Worm (Caenorhabditis elegans): Measurements from ENCODE around the gene F10A3.11.

The F10A3.11 gene

DNA sequence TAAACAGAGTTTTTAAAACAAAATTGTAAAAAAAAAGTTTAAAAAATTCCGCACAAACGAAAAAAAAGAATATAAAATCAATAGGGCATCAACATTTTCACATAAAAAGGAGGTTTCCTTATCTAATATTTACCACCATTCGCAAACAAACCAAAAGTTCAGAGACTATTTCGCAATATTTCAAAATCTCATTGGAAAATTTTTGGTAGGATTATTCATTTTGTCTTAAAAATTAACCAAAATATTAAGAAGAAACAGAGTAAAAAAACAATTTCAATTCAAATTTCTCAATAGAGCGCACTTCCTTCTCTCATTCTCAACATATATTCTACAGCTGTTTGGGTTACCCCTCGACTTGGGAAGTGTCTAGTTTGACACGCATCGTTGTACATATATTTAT is 2.4 kb upstream of the F10A3.11 start:
- TF ChIP-seq nhr-25 (tag; optimal IDR thresholded peaks at IDR 0.05) (no peak), pqm-1 (tag; optimal IDR thresholded peaks at IDR 0.05) (peak; percentile 16), elt-2 (tag; optimal IDR thresholded peaks at IDR 0.05) (peak; percentile 42), pha-4 (tag; optimal IDR thresholded peaks at IDR 0.05) (peak; percentile 71), unc-39 (tag; optimal IDR thresholded peaks at IDR 0.05) (no peak), fkh-10 (GFP tag; optimal IDR thresholded peaks at IDR 0.05) (no peak)

- TF ChIP-seq fos-1 (tag; optimal IDR thresholded peaks at IDR 0.05) (no peak), nhr-28 (tag; optimal IDR thresholded peaks at IDR 0.05) (no peak)
Observed at ce11 chrV:16163719-16164118, 1.2 kb downstream of the F10A3.11 start, which contains the start of gene F10A3.12. Gene F10A3.12 (plus strand): TSS chrV:16164019.

ce11 chrV:16165936-16166335 is 3.5 kb downstream of the F10A3.11 start, which contains the start of gene str-108:
Gene str-108 (plus strand): TSS chrV:16166236.
- no peak for TF ChIP-seq nhr-25 (tag; optimal IDR thresholded peaks at IDR 0.05)
- TF ChIP-seq fkh-2 (tag; optimal IDR thresholded peaks at IDR 0.05), result no peak
- TF ChIP-seq nhr-77 (tag; optimal IDR thresholded peaks at IDR 0.05), result no peak
- TF ChIP-seq nhr-28 (tag; optimal IDR thresholded peaks at IDR 0.05), result no peak

- TF ChIP-seq pha-4 (tag; optimal IDR thresholded peaks at IDR 0.05) (no peak), ceh-16 (tag; optimal IDR thresholded peaks at IDR 0.05) (no peak), sea-2 (GFP tag; optimal IDR thresholded peaks at IDR 0.05) (no peak), eor-1 (tag; optimal IDR thresholded peaks at IDR 0.05) (no peak), snpc-4 (tag; optimal IDR thresholded peaks at IDR 0.05) (no peak)
Observed at ce11 chrV:16169026-16169425, 6.5 kb downstream of the F10A3.11 start, which contains the start of gene str-111. Gene str-111 (minus strand): TSS chrV:16169126.

ce11 chrV:16171721-16172120 is 9.2 kb downstream of the F10A3.11 start, which contains the start of gene K05D4.9:
Gene K05D4.9 (minus strand): TSS chrV:16171821.
- TF ChIP-seq tbx-2 (tag; optimal IDR thresholded peaks at IDR 0.05), result no peak
- TF ChIP-seq nhr-237 (tag; optimal IDR thresholded peaks at IDR 0.05), result no peak
- TF ChIP-seq R02D3.7 (tag; optimal IDR thresholded peaks at IDR 0.05), result no peak
- TF ChIP-seq mml-1 (tag; optimal IDR thresholded peaks at IDR 0.05), result no peak
- TF ChIP-seq nhr-43 (tag; optimal IDR thresholded peaks at IDR 0.05; ENCODE audit: poor library complexity, severe bottlenecking), result no peak
- no peak for TF ChIP-seq elt-3 (tag; optimal IDR thresholded peaks at IDR 0.05)
- no peak for TF ChIP-seq lsy-12 (tag; optimal IDR thresholded peaks at IDR 0.05)
- TF ChIP-seq sea-2 (GFP tag; optimal IDR thresholded peaks at IDR 0.05), result no peak
- TF ChIP-seq ztf-11 (tag; optimal IDR thresholded peaks at IDR 0.05), result no peak
- no peak for TF ChIP-seq snpc-4 (tag; optimal IDR thresholded peaks at IDR 0.05)
- no peak for TF ChIP-seq hmg-11 (tag; optimal IDR thresholded peaks at IDR 0.05)
- no peak for TF ChIP-seq zag-1 (tag; optimal IDR thresholded peaks at IDR 0.05)
- TF ChIP-seq ceh-82 (tag; optimal IDR thresholded peaks at IDR 0.05), result no peak
- no peak for TF ChIP-seq egl-27 (tag; optimal IDR thresholded peaks at IDR 0.05)
- TF ChIP-seq unc-39 (tag; optimal IDR thresholded peaks at IDR 0.05), result no peak
- no peak for TF ChIP-seq nhr-77 (tag; optimal IDR thresholded peaks at IDR 0.05)
- no peak for TF ChIP-seq egl-5 (tag; optimal IDR thresholded peaks at IDR 0.05)
- TF ChIP-seq fkh-10 (GFP tag; optimal IDR thresholded peaks at IDR 0.05), result no peak

ce11 chrV:16174109-16174508 is 11.6 kb downstream of the F10A3.11 start:
- no peak for TF ChIP-seq zag-1 (tag; optimal IDR thresholded peaks at IDR 0.05)
- no peak for TF ChIP-seq ama-1 (optimal IDR thresholded peaks at IDR 0.05)
- TF ChIP-seq eor-1 (tag; optimal IDR thresholded peaks at IDR 0.05), result no peak
- TF ChIP-seq unc-62 (GFP tag; optimal IDR thresholded peaks at IDR 0.05), result no peak
- TF ChIP-seq R02D3.7 (tag; optimal IDR thresholded peaks at IDR 0.05), result no peak
- peak; percentile 23 for TF ChIP-seq elt-2 (tag; optimal IDR thresholded peaks at IDR 0.05)
- TF ChIP-seq egl-27 (tag; optimal IDR thresholded peaks at IDR 0.05), result no peak
- no peak for TF ChIP-seq fos-1 (tag; optimal IDR thresholded peaks at IDR 0.05)

- TF ChIP-seq ztf-11 (tag; optimal IDR thresholded peaks at IDR 0.05), result no peak
- peak; percentile 60 for TF ChIP-seq elt-2 (tag; optimal IDR thresholded peaks at IDR 0.05)
- TF ChIP-seq egl-27 (tag; optimal IDR thresholded peaks at IDR 0.05), result no peak
- TF ChIP-seq pqm-1 (tag; optimal IDR thresholded peaks at IDR 0.05), result peak; percentile 35
- TF ChIP-seq aly-2 (tag; optimal IDR thresholded peaks at IDR 0.05), result no peak
Observed at ce11 chrV:16175227-16175626, 12.7 kb downstream of the F10A3.11 start.
